Fruit fly (Drosophila melanogaster) whole organism, prepupa: ENCODE measurements around the gene CG31872.
A peak's percentile ranks its signal among the peaks of the same experiment; 100 is the strongest.

ENCODE experiments used
- Blimp-1 ChIP-seq: fragments of 200-800 bp; sonication (Bioruptor generic); optimal IDR thresholded peaks from 3 replicates; lab custom pipeline; 2017; ENCODE audit warnings: missing biosample characterization, missing genetic modification characterization, mild to moderate bottlenecking, moderate library complexity, missing genetic modification reagents
- CG10631 ChIP-seq: fragments of 200-800 bp; sonication (Bioruptor generic); optimal IDR thresholded peaks from 2 replicates; lab custom pipeline; 2016; ENCODE audit warnings: missing biosample characterization, missing genetic modification characterization
- CG10669 ChIP-seq: fragments of 200-800 bp; sonication (Bioruptor generic); optimal IDR thresholded peaks from 3 replicates; lab custom pipeline; 2018; ENCODE audit warnings: missing biosample characterization, mild to moderate bottlenecking, missing genetic modification characterization, moderate library complexity
- CG11762 ChIP-seq: fragments of 200-800 bp; sonication (Bioruptor generic); optimal IDR thresholded peaks from 3 replicates; lab custom pipeline; 2016; ENCODE audit warnings: missing biosample characterization, missing genetic modification characterization; ENCODE audit not compliant: insufficient read depth
- CG11902 ChIP-seq: fragments of 200-800 bp; sonication (Bioruptor generic); optimal IDR thresholded peaks from 3 replicates; lab custom pipeline; 2016; ENCODE audit warnings: missing biosample characterization, missing genetic modification characterization
- CG15336 ChIP-seq: fragments of 200-800 bp; sonication (Bioruptor generic); IDR thresholded peaks from 2 replicates; pipeline ENCODE4 v1.3.6; 2022; ENCODE audit warnings: missing biosample characterization, missing genetic modification characterization
- CG1621 ChIP-seq: fragments of 200-800 bp; sonication (Bioruptor generic); optimal IDR thresholded peaks from 3 replicates; lab custom pipeline; 2018; ENCODE audit warnings: missing biosample characterization, mild to moderate bottlenecking, missing genetic modification characterization
- CG16779 ChIP-seq: fragments of 200-800 bp; sonication (Bioruptor generic); optimal IDR thresholded peaks from 3 replicates; lab custom pipeline; 2017; ENCODE audit warnings: missing biosample characterization, mild to moderate bottlenecking, missing genetic modification characterization
- CG3032 ChIP-seq: fragments of 200-800 bp; optimal IDR thresholded peaks from 2 replicates; lab custom pipeline; 2019; ENCODE audit warnings: missing biosample characterization, mild to moderate bottlenecking, missing genetic modification characterization, moderate library complexity
- CG32006 ChIP-seq: fragments of 200-800 bp; sonication (Bioruptor generic); optimal IDR thresholded peaks from 3 replicates; lab custom pipeline; 2017; ENCODE audit warnings: missing biosample characterization, mild to moderate bottlenecking, missing genetic modification characterization
- CG3919 ChIP-seq: fragments of 200-800 bp; sonication (Bioruptor generic); optimal IDR thresholded peaks from 3 replicates; lab custom pipeline; 2016; ENCODE audit warnings: missing biosample characterization, missing genetic modification characterization
- CG6276 ChIP-seq: fragments of 200-800 bp; sonication (Bioruptor generic); optimal IDR thresholded peaks from 2 replicates; lab custom pipeline; 2017; ENCODE audit warnings: missing biosample characterization, mild to moderate bottlenecking, missing genetic modification characterization
- CG6792 ChIP-seq: fragments of 200-800 bp; sonication (Bioruptor generic); optimal IDR thresholded peaks from 3 replicates; lab custom pipeline; 2016; ENCODE audit warnings: missing biosample characterization, missing genetic modification characterization
- CG6808 ChIP-seq: fragments of 200-800 bp; sonication (Bioruptor generic); optimal IDR thresholded peaks from 3 replicates; lab custom pipeline; 2017; ENCODE audit warnings: missing biosample characterization, missing genetic modification characterization, mild to moderate bottlenecking, moderate library complexity, missing genetic modification reagents
- CG6854 ChIP-seq: fragments of 200-800 bp; sonication (Bioruptor generic); optimal IDR thresholded peaks from 2 replicates; lab custom pipeline; 2017; ENCODE audit warnings: missing biosample characterization, mild to moderate bottlenecking, missing genetic modification characterization
- CG7368 ChIP-seq: fragments of 200-800 bp; sonication (Bioruptor generic); optimal IDR thresholded peaks from 3 replicates; lab custom pipeline; 2016; ENCODE audit warnings: missing biosample characterization, missing genetic modification characterization
- CG8319 ChIP-seq: fragments of 200-800 bp; sonication (Bioruptor generic); optimal IDR thresholded peaks from 3 replicates; lab custom pipeline; 2016; ENCODE audit warnings: missing biosample characterization, missing genetic modification characterization
- CG8632 ChIP-seq: fragments of 200-800 bp; sonication (Bioruptor generic); optimal IDR thresholded peaks from 3 replicates; lab custom pipeline; 2016; ENCODE audit warnings: missing biosample characterization, missing genetic modification characterization
- CG9139 ChIP-seq: fragments of 200-800 bp; sonication (Bioruptor generic); optimal IDR thresholded peaks from 3 replicates; lab custom pipeline; 2017; ENCODE audit warnings: missing biosample characterization, mild to moderate bottlenecking, missing genetic modification characterization
- Eip75B ChIP-seq: fragments of 200-800 bp; sonication (Bioruptor generic); optimal IDR thresholded peaks from 3 replicates; lab custom pipeline; 2016; ENCODE audit warnings: missing biosample characterization, missing genetic modification characterization
- Eip78C ChIP-seq: fragments of 200-800 bp; sonication (Bioruptor generic); peaks from one replicate; lab custom pipeline; 2016; ENCODE audit warnings: missing biosample characterization, missing genetic modification characterization
- Eip93F ChIP-seq: fragments of 200-800 bp; sonication (Bioruptor generic); optimal IDR thresholded peaks from 2 replicates; lab custom pipeline; 2016; ENCODE audit warnings: missing biosample characterization, mild to moderate bottlenecking, missing genetic modification characterization
- Ets21C ChIP-seq: fragments of 200-800 bp; sonication (Bioruptor generic); optimal IDR thresholded peaks from 3 replicates; lab custom pipeline; 2016; ENCODE audit warnings: missing biosample characterization, missing genetic modification characterization
- Ets96B ChIP-seq: fragments of 200-800 bp; optimal IDR thresholded peaks from 2 replicates; lab custom pipeline; 2019; ENCODE audit warnings: missing biosample characterization, mild to moderate bottlenecking, missing genetic modification characterization, moderate library complexity
- Hr38 ChIP-seq: sonication (Bioruptor generic); optimal IDR thresholded peaks from 2 replicates; lab custom pipeline; 2016; ENCODE audit warnings: missing biosample characterization, missing genetic modification characterization
- Hr39 ChIP-seq: fragments of 200-800 bp; sonication (Bioruptor generic); optimal IDR thresholded peaks from 2 replicates; lab custom pipeline; 2016; ENCODE audit warnings: missing biosample characterization, missing genetic modification characterization
- Hr4 ChIP-seq: fragments of 200-800 bp; sonication (Bioruptor generic); optimal IDR thresholded peaks from 3 replicates; lab custom pipeline; 2016; ENCODE audit warnings: missing biosample characterization, missing genetic modification characterization
- Lpt ChIP-seq: fragments of 200-800 bp; sonication (Bioruptor generic); optimal IDR thresholded peaks from 3 replicates; lab custom pipeline; 2016; ENCODE audit warnings: missing biosample characterization, missing genetic modification characterization
- Met ChIP-seq: fragments of 200-800 bp; sonication (Bioruptor generic); optimal IDR thresholded peaks from 3 replicates; lab custom pipeline; 2016; ENCODE audit warnings: missing biosample characterization, missing genetic modification characterization
- OdsH ChIP-seq: fragments of 200-800 bp; sonication (Bioruptor generic); optimal IDR thresholded peaks from 3 replicates; lab custom pipeline; 2016; ENCODE audit warnings: missing biosample characterization, missing genetic modification characterization
- Smox ChIP-seq: fragments of 200-800 bp; sonication (Bioruptor generic); optimal IDR thresholded peaks from 3 replicates; lab custom pipeline; 2016; ENCODE audit warnings: missing biosample characterization, missing genetic modification characterization
- Sox102F ChIP-seq: fragments of 200-800 bp; sonication (Bioruptor generic); optimal IDR thresholded peaks from 2 replicates; lab custom pipeline; 2016; ENCODE audit warnings: missing biosample characterization, mild to moderate bottlenecking, missing genetic modification characterization
- Sox15 ChIP-seq: fragments of 200-800 bp; sonication (Bioruptor generic); optimal IDR thresholded peaks from 3 replicates; lab custom pipeline; 2016; ENCODE audit warnings: missing biosample characterization, missing genetic modification characterization
- achi ChIP-seq: fragments of 200-800 bp; sonication (Bioruptor generic); optimal IDR thresholded peaks from 3 replicates; lab custom pipeline; 2016; ENCODE audit warnings: missing biosample characterization, missing genetic modification characterization
- acj6 ChIP-seq: fragments of 200-800 bp; sonication (Bioruptor generic); optimal IDR thresholded peaks from 3 replicates; lab custom pipeline; 2016; ENCODE audit warnings: missing biosample characterization, missing genetic modification characterization
- cyc ChIP-seq: fragments of 200-800 bp; sonication (Bioruptor generic); optimal IDR thresholded peaks from 3 replicates; lab custom pipeline; 2016; ENCODE audit warnings: missing biosample characterization, missing genetic modification characterization
- dsx ChIP-seq: fragments of 200-800 bp; optimal IDR thresholded peaks from 3 replicates; lab custom pipeline; 2019; ENCODE audit warnings: missing biosample characterization, mild to moderate bottlenecking, missing genetic modification characterization, moderate library complexity; ENCODE audit not compliant: poor library complexity, severe bottlenecking
- eg ChIP-seq: fragments of 200-800 bp; sonication (Bioruptor generic); IDR thresholded peaks from 3 replicates; pipeline ENCODE4 v1.3.6; 2022; ENCODE audit warnings: missing biosample characterization, missing genetic modification characterization
- esn ChIP-seq: fragments of 200-800 bp; sonication (Bioruptor generic); optimal IDR thresholded peaks from 2 replicates; lab custom pipeline; 2016; ENCODE audit warnings: missing biosample characterization, mild to moderate bottlenecking, missing genetic modification characterization, moderate library complexity
- fkh ChIP-seq: fragments of 200-800 bp; sonication (Bioruptor generic); optimal IDR thresholded peaks from 3 replicates; lab custom pipeline; 2017; ENCODE audit warnings: missing biosample characterization, mild to moderate bottlenecking, missing genetic modification characterization, moderate library complexity
- pdm3 ChIP-seq: fragments of 200-800 bp; sonication (Bioruptor generic); optimal IDR thresholded peaks from 3 replicates; lab custom pipeline; 2016; ENCODE audit warnings: missing biosample characterization, missing genetic modification characterization
- salr ChIP-seq, 2 experiments: fragments of 200-800 bp; sonication (Bioruptor generic); optimal IDR thresholded peaks; 3 replicates each; lab custom pipeline; 2016 to 2018; ENCODE audit warnings: missing biosample characterization in 2 of 2, missing genetic modification characterization in 2 of 2, mild to moderate bottlenecking in 1 of 2
- ss ChIP-seq, 2 experiments: fragments of 200-800 bp; sonication (Bioruptor generic); optimal IDR thresholded peaks; 2 replicates in 1 of 2; 3 replicates in 1 of 2; lab custom pipeline; 2017 to 2018; ENCODE audit warnings: mild to moderate bottlenecking in 2 of 2, missing biosample characterization in 2 of 2, missing genetic modification characterization in 2 of 2, moderate library complexity in 1 of 2
- svp ChIP-seq: fragments of 200-800 bp; sonication (Bioruptor generic); peaks from one replicate; lab custom pipeline; 2016; ENCODE audit warnings: missing biosample characterization, missing genetic modification characterization

CG31872 gene

dm6 chr2L:10613104-10613503, 26.6 kb upstream of the CG31872 start:
- no peak for TF ChIP-seq CG7368 (GFP tag; lab: Kevin White, UChicago)
- TF ChIP-seq Eip78C (GFP tag; lab: Kevin White, UChicago): peak; percentile 17
- TF ChIP-seq CG1621 (tag; lab: Kevin White, UChicago): no peak
- no peak for TF ChIP-seq cyc (GFP tag; lab: Kevin White, UChicago)
- no peak for TF ChIP-seq CG32006 (GFP tag; lab: Kevin White, UChicago)
- TF ChIP-seq CG6808: peak; percentile 16
- TF ChIP-seq Hr4 (GFP tag; lab: Kevin White, UChicago): no peak
- peak in 1 of 2 experiments; percentile 2 for TF ChIP-seq ss (GFP tag; optimal IDR thresholded peaks at IDR 0.05; lab: Kevin White, UChicago)
- peak; percentile 58 for TF ChIP-seq svp (GFP tag; lab: Kevin White, UChicago)
- TF ChIP-seq Sox102F (GFP tag; lab: Kevin White, UChicago): peak; percentile 37
- TF ChIP-seq Blimp-1: peak; percentile 19
- peak; percentile 19 for TF ChIP-seq CG6854 (GFP tag; lab: Kevin White, UChicago)
- no peak for TF ChIP-seq Lpt (GFP tag; lab: Kevin White, UChicago)

DNA sequence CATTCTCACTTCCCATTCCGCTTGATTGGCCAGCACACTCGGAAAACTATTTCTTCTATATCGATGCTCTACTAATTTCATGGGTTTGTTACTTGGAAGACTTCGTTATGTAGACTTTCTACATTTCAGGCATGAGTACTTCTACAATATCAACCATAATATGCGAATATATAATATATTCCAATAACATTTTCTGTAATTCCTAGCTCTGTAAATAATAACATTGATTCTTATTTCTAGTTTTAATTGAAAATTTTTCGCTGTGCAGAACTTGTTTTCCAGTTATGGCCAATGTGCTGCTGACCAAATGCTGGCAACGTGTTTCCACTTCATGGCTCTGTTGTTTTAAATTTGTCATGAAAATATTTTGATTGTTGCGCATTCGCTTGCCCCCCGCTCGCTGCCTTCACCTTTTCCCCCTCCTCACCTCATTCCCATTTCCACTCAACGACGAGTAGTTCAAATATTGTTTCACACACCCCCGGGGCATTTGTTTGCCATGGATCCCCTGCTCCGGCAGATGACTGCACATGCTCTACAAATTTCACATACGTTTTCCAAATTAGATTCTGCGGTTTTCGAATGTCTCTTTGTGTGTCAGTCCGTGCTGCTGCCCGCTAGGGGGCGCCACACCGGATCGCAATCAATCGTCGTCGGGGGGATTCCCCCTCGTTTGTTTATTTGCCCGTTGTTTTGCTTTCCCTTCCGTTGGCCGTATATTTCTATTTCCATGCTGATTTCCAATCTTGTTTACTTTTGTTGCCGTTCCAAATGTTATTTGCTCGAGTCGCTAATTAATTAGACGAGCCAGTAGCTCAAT, 24.9 kb upstream of the CG31872 start:
- peak; percentile 17 for TF ChIP-seq acj6 (GFP tag; lab: Kevin White, UChicago)
- peak; percentile 16 for TF ChIP-seq Ets96B
- peak; percentile 28 for TF ChIP-seq OdsH (GFP tag; lab: Kevin White, UChicago)
- peak; percentile 61 for TF ChIP-seq Eip78C (GFP tag; lab: Kevin White, UChicago)
- TF ChIP-seq CG10669 (GFP tag; lab: Kevin White, UChicago): peak; percentile 15
- no peak for TF ChIP-seq CG8632
- peak in 1 of 2 experiments; percentile 17 for TF ChIP-seq salr (GFP tag; optimal IDR thresholded peaks at IDR 0.05; lab: Kevin White, UChicago)
- TF ChIP-seq Ets21C (GFP tag; lab: Kevin White, UChicago): no peak
- peak; percentile 23 for TF ChIP-seq CG6276 (GFP tag; lab: Kevin White, UChicago)
- peak; percentile 45 for TF ChIP-seq CG32006 (GFP tag; lab: Kevin White, UChicago)
- TF ChIP-seq eg: 0 out of 3 replicates have a peak, but pooled peaks have one; percentile 7
- peak; percentile 35 for TF ChIP-seq CG10631 (GFP tag; lab: Kevin White, UChicago)
- TF ChIP-seq CG15336 (GFP tag; lab: Robert Waterston, UW): peak; percentile 38
- TF ChIP-seq dsx (GFP tag; lab: Kevin White, UChicago): peak; percentile 3
- no peak for TF ChIP-seq Met (GFP tag; lab: Kevin White, UChicago)
- peak; percentile 20 for TF ChIP-seq achi
- TF ChIP-seq fkh (GFP tag; lab: Kevin White, UChicago): peak; percentile 48
- TF ChIP-seq CG8319 (GFP tag; lab: Kevin White, UChicago): no peak
- peak; percentile 5 for TF ChIP-seq CG6808
- TF ChIP-seq Hr38: no peak
- TF ChIP-seq Smox (GFP tag; lab: Kevin White, UChicago): no peak
- peak; percentile 3 for TF ChIP-seq esn (GFP tag; lab: Kevin White, UChicago)
- peak; percentile 26 for TF ChIP-seq CG3032 (tag; lab: Kevin White, UChicago)
- TF ChIP-seq pdm3: peak; percentile 7
- TF ChIP-seq Sox15 (GFP tag; lab: Kevin White, UChicago): no peak

dm6 chr2L:10615889-10616288, 23.8 kb upstream of the CG31872 start:
- TF ChIP-seq Hr39 (GFP tag; lab: Kevin White, UChicago) (peak; percentile 55), pdm3 (peak; percentile 66), CG6792 (peak; percentile 67), CG8632 (peak; percentile 54), CG16779 (tag; lab: Kevin White, UChicago) (peak; percentile 24), CG11902 (no peak), Hr38 (no peak), CG11762 (GFP tag; lab: Kevin White, UChicago) (peak; percentile 18), Blimp-1 (peak; percentile 50), CG7368 (GFP tag; lab: Kevin White, UChicago) (peak; percentile 30), svp (GFP tag; lab: Kevin White, UChicago) (peak; percentile 88), Eip93F (no peak), CG9139 (no peak), Sox102F (GFP tag; lab: Kevin White, UChicago) (peak; percentile 72), CG10669 (GFP tag; lab: Kevin White, UChicago) (peak; percentile 47), Ets96B (peak; percentile 59), CG32006 (GFP tag; lab: Kevin White, UChicago) (peak; percentile 54), CG3032 (tag; lab: Kevin White, UChicago) (peak; percentile 55), CG3919 (GFP tag; lab: Kevin White, UChicago) (peak; percentile 62), CG8319 (GFP tag; lab: Kevin White, UChicago) (peak; percentile 36), CG6854 (GFP tag; lab: Kevin White, UChicago) (peak; percentile 37), CG1621 (tag; lab: Kevin White, UChicago) (peak; percentile 15), Eip75B (GFP tag; lab: Kevin White, UChicago) (peak; percentile 67), CG10631 (GFP tag; lab: Kevin White, UChicago) (peak; percentile 63)
